Worm (Caenorhabditis elegans) whole organism, young adult: ENCODE measurements around the gene srt-32.

Experiments
- B0035.1 ChIP-seq: sonication (generic microtip); optimal IDR thresholded peaks from 2 replicates; lab custom pipeline; 2016; ENCODE audit warnings: missing genetic modification characterization, mild to moderate bottlenecking, missing compliant biosample characterization, missing genotype, missing genetic modification reagents
- B0261.1 ChIP-seq: sonication (generic microtip); optimal IDR thresholded peaks from 2 replicates; lab custom pipeline; 2016; ENCODE audit warnings: mild to moderate bottlenecking, missing genetic modification characterization, moderate library complexity, missing compliant biosample characterization
- C17E4.6 ChIP-seq: fragments of 200-800 bp; sonication (Bioruptor generic); IDR thresholded peaks from 2 replicates; pipeline ENCODE4 v1.3.6; 2022; ENCODE audit warnings: missing genetic modification reagents, missing genetic modification characterization, missing compliant biosample characterization
- F22D6.2 ChIP-seq: sonication (generic microtip); optimal IDR thresholded peaks from 2 replicates; lab custom pipeline; 2016; ENCODE audit warnings: mild to moderate bottlenecking, missing genetic modification characterization, missing compliant biosample characterization
- F39B2.1 ChIP-seq: fragments of 200-800 bp; sonication (Bioruptor generic); IDR thresholded peaks from 2 replicates; pipeline ENCODE4 v1.3.6; 2022; ENCODE audit warnings: missing genetic modification reagents, missing genetic modification characterization, missing compliant biosample characterization
- F57A8.1 ChIP-seq: fragments of 200-800 bp; sonication (Bioruptor generic); optimal IDR thresholded peaks from 2 replicates; lab custom pipeline; 2018; ENCODE audit warnings: mild to moderate bottlenecking, missing genetic modification characterization, moderate library complexity, missing compliant biosample characterization
- F57C9.4 ChIP-seq: sonication (generic microtip); optimal IDR thresholded peaks from 2 replicates; lab custom pipeline; 2017; ENCODE audit warnings: mild to moderate bottlenecking, missing genetic modification characterization, missing compliant biosample characterization
- K11D2.4 ChIP-seq: fragments of 200-800 bp; sonication (Bioruptor generic); IDR thresholded peaks from 2 replicates; pipeline ENCODE4 v1.3.6; 2022; ENCODE audit warnings: missing genetic modification reagents, missing genetic modification characterization, missing compliant biosample characterization
- T07F8.4 ChIP-seq: sonication (generic microtip); optimal IDR thresholded peaks from 2 replicates; lab custom pipeline; 2016; ENCODE audit warnings: mild to moderate bottlenecking, missing genetic modification characterization, moderate library complexity, missing compliant biosample characterization
- Y53G8AR.9 ChIP-seq: fragments of 200-800 bp; sonication (Bioruptor generic); conservative IDR thresholded peaks from 2 replicates; pipeline ENCODE4 v1.3.6; 2022; ENCODE audit warnings: missing genetic modification reagents, missing genetic modification characterization, missing compliant biosample characterization
- ama-1 ChIP-seq, 3 experiments: fragments of 150-350 bp in 1 of 3; sonication (generic microtip) in 2 of 3; optimal IDR thresholded peaks; 2 replicates each; lab custom pipeline; 2014 to 2018; ENCODE audit warnings: missing biosample characterization in 2 of 3, missing genetic modification characterization in 2 of 3, missing genetic modification reagents in 2 of 3
- attf-5 ChIP-seq: fragments of 200-800 bp; sonication (Bioruptor generic); optimal IDR thresholded peaks from 2 replicates; lab custom pipeline; 2018; ENCODE audit warnings: mild to moderate bottlenecking, missing genetic modification characterization, missing compliant biosample characterization
- ccch-3 ChIP-seq: fragments of 200-800 bp; sonication (Bioruptor generic); optimal IDR thresholded peaks from 2 replicates; lab custom pipeline; 2018; ENCODE audit warnings: mild to moderate bottlenecking, missing genetic modification characterization, missing compliant biosample characterization
- ceh-27 ChIP-seq: fragments of 200-800 bp; sonication (Bioruptor generic); optimal IDR thresholded peaks from 2 replicates; lab custom pipeline; 2018; ENCODE audit warnings: mild to moderate bottlenecking, missing genetic modification characterization, moderate library complexity, missing compliant biosample characterization
- ceh-91 ChIP-seq: fragments of 200-800 bp; sonication (Bioruptor generic); IDR thresholded peaks from 2 replicates; pipeline ENCODE4 v1.3.6; 2022; ENCODE audit warnings: missing genetic modification reagents, missing genetic modification characterization, missing compliant biosample characterization
- die-1 ChIP-seq: sonication (generic microtip); optimal IDR thresholded peaks from 2 replicates; lab custom pipeline; 2016; ENCODE audit warnings: missing genotype, mild to moderate bottlenecking, missing genetic modification characterization, missing compliant biosample characterization
- egl-44 ChIP-seq: fragments of 200-800 bp; sonication (Bioruptor generic); IDR thresholded peaks from 2 replicates; pipeline ENCODE4 v1.3.6; 2022; ENCODE audit warnings: missing genetic modification reagents, missing genetic modification characterization, missing compliant biosample characterization
- ets-4 ChIP-seq: fragments of 200-800 bp; sonication (Bioruptor generic); optimal IDR thresholded peaks from 2 replicates; lab custom pipeline; 2018; ENCODE audit warnings: mild to moderate bottlenecking, missing genetic modification characterization, missing compliant biosample characterization
- gei-17 ChIP-seq: fragments of 200-800 bp; sonication (Bioruptor generic); optimal IDR thresholded peaks from 2 replicates; lab custom pipeline; 2018; ENCODE audit warnings: mild to moderate bottlenecking, missing genetic modification characterization, missing compliant biosample characterization
- hlh-26 ChIP-seq: fragments of 200-800 bp; sonication (Bioruptor generic); conservative IDR thresholded peaks from 2 replicates; pipeline ENCODE4 v1.3.6; 2022; ENCODE audit warnings: missing genetic modification reagents, missing genetic modification characterization, missing compliant biosample characterization
- lin-26 ChIP-seq: fragments of 200-800 bp; sonication (Bioruptor generic); IDR thresholded peaks from 2 replicates; pipeline ENCODE4 v1.3.6; 2022; ENCODE audit warnings: missing genetic modification reagents, missing genetic modification characterization, missing compliant biosample characterization
- madf-3 ChIP-seq: fragments of 200-800 bp; sonication (Bioruptor generic); IDR thresholded peaks from 2 replicates; pipeline ENCODE4 v1.3.6; 2022; ENCODE audit warnings: missing genetic modification reagents, missing genetic modification characterization, missing compliant biosample characterization
- nfya-1 ChIP-seq: sonication (generic microtip); optimal IDR thresholded peaks from 2 replicates; lab custom pipeline; 2017; ENCODE audit warnings: antibody characterized with exemption, missing compliant biosample characterization, missing genetic modification characterization, borderline replicate concordance; ENCODE audit not compliant: insufficient read depth
- nhr-179 ChIP-seq: sonication (generic microtip); optimal IDR thresholded peaks from 2 replicates; lab custom pipeline; 2016; ENCODE audit warnings: mild to moderate bottlenecking, missing genetic modification characterization, missing compliant biosample characterization
- nhr-27 ChIP-seq: fragments of 200-800 bp; sonication (Bioruptor generic); optimal IDR thresholded peaks from 2 replicates; lab custom pipeline; 2018; ENCODE audit warnings: mild to moderate bottlenecking, missing genetic modification characterization, moderate library complexity, missing compliant biosample characterization
- sea-2 ChIP-seq: fragments of 200-800 bp; sonication (Bioruptor generic); IDR thresholded peaks from 2 replicates; pipeline ENCODE4 v1.3.6; 2022; ENCODE audit warnings: missing genetic modification characterization, missing compliant biosample characterization
- sptf-2 ChIP-seq: fragments of 200-800 bp; sonication (Bioruptor generic); optimal IDR thresholded peaks from 2 replicates; lab custom pipeline; 2018; ENCODE audit warnings: mild to moderate bottlenecking, missing genetic modification characterization, missing compliant biosample characterization
- tbx-9 ChIP-seq: sonication (generic microtip); optimal IDR thresholded peaks from 2 replicates; lab custom pipeline; 2016; ENCODE audit warnings: borderline replicate concordance, missing genetic modification characterization, inconsistent platforms, missing compliant biosample characterization
- xnd-1 ChIP-seq: sonication (generic microtip); optimal IDR thresholded peaks from 2 replicates; lab custom pipeline; 2016; ENCODE audit warnings: missing genotype, missing genetic modification reagents, missing genetic modification characterization, missing compliant biosample characterization
- ztf-26 ChIP-seq: sonication (generic microtip); optimal IDR thresholded peaks from 2 replicates; lab custom pipeline; 2017; ENCODE audit warnings: missing genetic modification characterization, missing compliant biosample characterization

The srt-32 gene

DNA sequence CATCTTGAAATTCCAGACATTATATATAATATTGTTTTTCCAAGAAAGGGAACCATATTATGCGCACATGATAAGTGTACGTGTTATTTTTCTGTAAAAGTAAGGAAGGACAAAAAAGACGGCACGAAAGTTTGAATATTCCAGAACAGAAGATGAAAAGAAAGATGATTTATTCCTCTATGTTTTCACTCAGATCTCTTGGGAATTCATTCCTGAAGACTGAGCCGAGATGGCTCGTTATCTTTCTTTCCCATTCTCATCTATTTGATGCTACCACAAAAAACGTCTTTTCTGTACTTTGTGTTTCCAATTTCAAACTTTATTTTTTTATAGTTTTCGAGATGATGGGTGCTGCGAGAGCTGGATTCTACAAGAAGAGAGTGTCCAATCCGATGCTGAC lies 44.3 kb downstream of the srt-32 start:
- no peak for TF ChIP-seq K11D2.4 (GFP tag; lab: Robert Waterston, UW)
- TF ChIP-seq nfya-1 (tag; lab: Kevin White, UChicago), result no peak
- TF ChIP-seq C17E4.6, result no peak
- TF ChIP-seq nhr-179 (tag; lab: Kevin White, UChicago), result no peak
- TF ChIP-seq F57C9.4, result no peak
- TF ChIP-seq tbx-9 (tag; lab: Kevin White, UChicago), result no peak
- no peak for TF ChIP-seq B0035.1 (tag; lab: Kevin White, UChicago)

- TF ChIP-seq ama-1 (optimal IDR thresholded peaks at IDR 0.05; lab: Kevin White, UChicago), result no peak
- TF ChIP-seq ama-1 (GFP tag; optimal IDR thresholded peaks at IDR 0.05; lab: Kevin White, UChicago), result no peak
- no peak for TF ChIP-seq attf-5 (GFP tag; lab: Kevin White, UChicago)
- no peak for TF ChIP-seq die-1 (tag; lab: Kevin White, UChicago)
- TF ChIP-seq madf-3 (GFP tag; lab: Robert Waterston, UW), result no peak
- no peak for TF ChIP-seq nhr-27
- no peak for TF ChIP-seq lin-26 (GFP tag; lab: Robert Waterston, UW)
- no peak for TF ChIP-seq F39B2.1 (GFP tag; lab: Robert Waterston, UW)
- no peak for TF ChIP-seq B0261.1 (tag; lab: Kevin White, UChicago)
- TF ChIP-seq tbx-9 (tag; lab: Kevin White, UChicago), result no peak
- no peak for TF ChIP-seq hlh-26
- no peak for TF ChIP-seq ccch-3
- TF ChIP-seq ets-4 (GFP tag; lab: Kevin White, UChicago), result no peak
- no peak for TF ChIP-seq gei-17
- no peak for TF ChIP-seq T07F8.4 (tag; lab: Kevin White, UChicago)
Measured at ce11 chrV:14609643-14610042, 50.2 kb downstream of the srt-32 start, which contains the start of gene R11H6.4. Gene R11H6.4 (plus strand): TSS chrV:14609943.

ce11 chrV:14610781-14611180 lies 51.4 kb downstream of the srt-32 start:
- TF ChIP-seq F22D6.2 (tag; lab: Kevin White, UChicago) (no peak), ceh-27 (no peak), ztf-26 (tag; lab: Kevin White, UChicago) (no peak), xnd-1 (tag; lab: Kevin White, UChicago) (no peak), Y53G8AR.9 (no peak), egl-44 (GFP tag; lab: Robert Waterston, UW) (no peak), ceh-91 (GFP tag; lab: Robert Waterston, UW) (no peak), nhr-179 (tag; lab: Kevin White, UChicago) (no peak), sea-2 (GFP tag; lab: Robert Waterston, UW) (no peak), F57A8.1 (GFP tag; lab: Kevin White, UChicago) (no peak), sptf-2 (no peak), B0261.1 (tag; lab: Kevin White, UChicago) (no peak)
